Fruit fly (Drosophila melanogaster): ENCODE data around the gene CG2652.

dm6 chrX:2720122-2720521 lies 37.4 kb upstream of the CG2652 start, which contains the start of gene CG2701:
- TF ChIP-seq EcR (GFP tag; optimal IDR thresholded peaks at IDR 0.05) (no peak), pan (optimal IDR thresholded peaks at IDR 0.05) (no peak), usp (GFP tag; optimal IDR thresholded peaks at IDR 0.05) (no peak), psq (optimal IDR thresholded peaks at IDR 0.05) (no peak), CG8478 (optimal IDR thresholded peaks at IDR 0.05) (no peak), Dll (optimal IDR thresholded peaks at IDR 0.05) (no peak)
